Worm (Caenorhabditis elegans) whole organism, L2 larva: ENCODE data around the gene try-11.

Experiments
- C34F6.9 ChIP-seq: fragments of 150-350 bp; optimal IDR thresholded peaks from 2 replicates; lab custom pipeline; 2014; ENCODE audit warnings: missing biosample characterization, missing genetic modification characterization
- F13H6.1 ChIP-seq: sonication (generic microtip); optimal IDR thresholded peaks from 2 replicates; lab custom pipeline; 2016; ENCODE audit warnings: missing genetic modification characterization, missing compliant biosample characterization
- Y55F3AM.14 ChIP-seq: fragments of 200-800 bp; sonication (Bioruptor generic); optimal IDR thresholded peaks from 2 replicates; lab custom pipeline; 2018; ENCODE audit warnings: mild to moderate bottlenecking, missing genetic modification characterization, missing compliant biosample characterization
- alr-1 ChIP-seq: fragments of 150-350 bp; optimal IDR thresholded peaks from 2 replicates; lab custom pipeline; 2014; ENCODE audit warnings: missing biosample characterization, missing genetic modification characterization
- aly-2 ChIP-seq: fragments of 150-350 bp; optimal IDR thresholded peaks from 2 replicates; lab custom pipeline; 2014; ENCODE audit warnings: missing biosample characterization, missing genetic modification characterization
- ama-1 ChIP-seq: fragments of 150-350 bp; optimal IDR thresholded peaks from 2 replicates; lab custom pipeline; 2018; ENCODE audit warnings: inconsistent platforms
- blmp-1 ChIP-seq: sonication (generic microtip); optimal IDR thresholded peaks from 2 replicates; lab custom pipeline; 2017; ENCODE audit warnings: missing genetic modification characterization, mild to moderate bottlenecking, missing compliant biosample characterization, antibody characterized with exemption, moderate library complexity; ENCODE audit not compliant: insufficient read depth
- ceh-16 ChIP-seq: fragments of 150-350 bp; optimal IDR thresholded peaks from 2 replicates; lab custom pipeline; 2014; ENCODE audit warnings: missing biosample characterization, missing genetic modification characterization
- crh-2 ChIP-seq: sonication (generic microtip); optimal IDR thresholded peaks from 2 replicates; lab custom pipeline; 2017; ENCODE audit warnings: missing biosample characterization, missing genetic modification characterization
- dmd-4 ChIP-seq: sonication (generic microtip); optimal IDR thresholded peaks from 2 replicates; lab custom pipeline; 2017; ENCODE audit warnings: missing biosample characterization, missing genetic modification characterization
- elt-1 ChIP-seq: fragments of 150-350 bp; optimal IDR thresholded peaks from 2 replicates; lab custom pipeline; 2014; ENCODE audit warnings: missing biosample characterization, missing genetic modification characterization
- elt-3 ChIP-seq: sonication (generic microtip); optimal IDR thresholded peaks from 2 replicates; lab custom pipeline; 2017; ENCODE audit warnings: missing biosample characterization, missing genetic modification characterization
- fos-1 ChIP-seq: fragments of 150-350 bp; optimal IDR thresholded peaks from 2 replicates; lab custom pipeline; 2014; ENCODE audit warnings: missing biosample characterization, missing genetic modification characterization
- gmeb-1 ChIP-seq: fragments of 150-350 bp; optimal IDR thresholded peaks from 2 replicates; lab custom pipeline; 2014; ENCODE audit warnings: missing biosample characterization, missing genetic modification characterization
- lin-11 ChIP-seq: fragments of 150-350 bp; sonication (generic microtip); optimal IDR thresholded peaks from 2 replicates; lab custom pipeline; 2014; ENCODE audit warnings: missing biosample characterization, missing genetic modification characterization, inconsistent platforms, mixed read lengths
- lin-13 ChIP-seq: fragments of 150-350 bp; optimal IDR thresholded peaks from 2 replicates; lab custom pipeline; 2014; ENCODE audit warnings: missing biosample characterization, missing genetic modification reagents, missing genetic modification characterization
- lin-39 ChIP-seq: fragments of 150-350 bp; optimal IDR thresholded peaks from 2 replicates; lab custom pipeline; 2014; ENCODE audit warnings: missing biosample characterization, missing genetic modification reagents, missing genetic modification characterization
- lsy-2 ChIP-seq, 2 experiments: fragments of 150-350 bp in 1 of 2; sonication (generic microtip) in 1 of 2; optimal IDR thresholded peaks; 2 replicates each; lab custom pipeline; 2014 to 2017; ENCODE audit warnings: missing biosample characterization in 2 of 2, missing genetic modification characterization in 2 of 2
- mab-5 ChIP-seq: fragments of 150-350 bp; optimal IDR thresholded peaks from 2 replicates; lab custom pipeline; 2014; ENCODE audit warnings: missing biosample characterization, missing genetic modification characterization
- mdl-1 ChIP-seq, 2 experiments: fragments of 150-350 bp in 1 of 2; sonication (generic microtip) in 1 of 2; optimal IDR thresholded peaks; 2 replicates each; lab custom pipeline; 2017; ENCODE audit warnings: missing biosample characterization in 2 of 2, missing genetic modification characterization in 2 of 2
- nhr-10 ChIP-seq: sonication (generic microtip); optimal IDR thresholded peaks from 2 replicates; lab custom pipeline; 2017; ENCODE audit warnings: missing biosample characterization, missing genetic modification characterization
- nhr-11 ChIP-seq: fragments of 150-350 bp; optimal IDR thresholded peaks from 2 replicates; lab custom pipeline; 2014; ENCODE audit warnings: missing biosample characterization, missing genetic modification characterization
- nhr-129 ChIP-seq: fragments of 150-350 bp; optimal IDR thresholded peaks from 2 replicates; lab custom pipeline; 2014; ENCODE audit warnings: missing biosample characterization, missing genetic modification characterization
- nhr-21 ChIP-seq: fragments of 150-350 bp; optimal IDR thresholded peaks from 2 replicates; lab custom pipeline; 2014; ENCODE audit warnings: missing biosample characterization, missing genetic modification characterization
- nhr-23 ChIP-seq: fragments of 150-350 bp; optimal IDR thresholded peaks from 2 replicates; lab custom pipeline; 2014; ENCODE audit warnings: missing biosample characterization, missing genetic modification reagents, missing genetic modification characterization
- nhr-237 ChIP-seq: fragments of 150-350 bp; optimal IDR thresholded peaks from 2 replicates; lab custom pipeline; 2014; ENCODE audit warnings: missing biosample characterization, missing genetic modification characterization
- nhr-25 ChIP-seq: fragments of 150-350 bp; sonication (generic microtip); optimal IDR thresholded peaks from 3 replicates; lab custom pipeline; 2014; ENCODE audit warnings: missing biosample characterization, missing genetic modification characterization
- nhr-6 ChIP-seq: fragments of 150-350 bp; optimal IDR thresholded peaks from 2 replicates; lab custom pipeline; 2014; ENCODE audit warnings: missing biosample characterization, missing genetic modification characterization
- nhr-77 ChIP-seq: fragments of 150-350 bp; optimal IDR thresholded peaks from 2 replicates; lab custom pipeline; 2014; ENCODE audit warnings: missing biosample characterization, missing genetic modification characterization
- peb-1 ChIP-seq: fragments of 150-350 bp; optimal IDR thresholded peaks from 2 replicates; lab custom pipeline; 2014; ENCODE audit warnings: missing biosample characterization, missing genetic modification characterization
- sem-4 ChIP-seq: fragments of 150-350 bp; optimal IDR thresholded peaks from 2 replicates; lab custom pipeline; 2014; ENCODE audit warnings: missing biosample characterization, missing genetic modification reagents, missing genetic modification characterization
- skn-1 ChIP-seq: sonication (generic microtip); optimal IDR thresholded peaks from 2 replicates; lab custom pipeline; 2017; ENCODE audit warnings: missing biosample characterization, missing genetic modification characterization
- sma-9 ChIP-seq, 2 experiments: fragments of 150-350 bp in 1 of 2; sonication (generic microtip) in 1 of 2; optimal IDR thresholded peaks; 2 replicates each; lab custom pipeline; 2014 to 2016; ENCODE audit warnings: missing genetic modification characterization in 2 of 2, mild to moderate bottlenecking in 1 of 2, missing biosample characterization in 1 of 2, missing compliant biosample characterization in 1 of 2, missing genetic modification reagents in 1 of 2, moderate library complexity in 1 of 2
- snpc-4 ChIP-seq: fragments of 150-350 bp; optimal IDR thresholded peaks from 2 replicates; lab custom pipeline; 2014; ENCODE audit warnings: missing biosample characterization, missing genetic modification characterization
- unc-39 ChIP-seq: fragments of 150-350 bp; optimal IDR thresholded peaks from 2 replicates; lab custom pipeline; 2014; ENCODE audit warnings: missing biosample characterization, missing genetic modification characterization
- unc-55 ChIP-seq: fragments of 150-350 bp; sonication (generic microtip); optimal IDR thresholded peaks from 3 replicates; lab custom pipeline; 2014; ENCODE audit warnings: missing biosample characterization, missing genetic modification reagents, missing genetic modification characterization
- zag-1 ChIP-seq: fragments of 150-350 bp; optimal IDR thresholded peaks from 2 replicates; lab custom pipeline; 2014; ENCODE audit warnings: missing biosample characterization, missing genetic modification characterization
- ztf-4 ChIP-seq: fragments of 150-350 bp; optimal IDR thresholded peaks from 2 replicates; lab custom pipeline; 2014; ENCODE audit warnings: missing biosample characterization, missing genetic modification characterization

try-11 gene

ce11 chrV:7436911-7437310, 14.6 kb upstream of the try-11 start (continued):
- no peak for TF ChIP-seq dmd-4
- TF ChIP-seq fos-1, result peak; percentile 31
- TF ChIP-seq ama-1 (lab: Kevin White, UChicago), result peak; percentile 98
- TF ChIP-seq lin-39 (tag; lab: Kevin White, UChicago), result no peak
- TF ChIP-seq Y55F3AM.14, result no peak
- no peak for TF ChIP-seq nhr-10 (tag; lab: Kevin White, UChicago)
- peak; percentile 52 for TF ChIP-seq sma-9 (GFP tag; optimal IDR thresholded peaks at IDR 0.05; lab: Kevin White, UChicago)
- TF ChIP-seq sma-9 (tag; optimal IDR thresholded peaks at IDR 0.05; lab: Kevin White, UChicago), result no peak
- TF ChIP-seq ceh-16 (tag; lab: Kevin White, UChicago), result no peak
- no peak for TF ChIP-seq sem-4 (tag; lab: Kevin White, UChicago)
- TF ChIP-seq nhr-25 (tag; lab: Kevin White, UChicago), result peak; percentile 81
- no peak for TF ChIP-seq nhr-6 (tag; lab: Kevin White, UChicago)
- TF ChIP-seq, all 48 proteins: peak for 13

- TF ChIP-seq skn-1 (tag; lab: Kevin White, UChicago), result no peak
- TF ChIP-seq nhr-11 (tag; lab: Kevin White, UChicago), result no peak
- TF ChIP-seq nhr-77 (tag; lab: Kevin White, UChicago), result no peak
- TF ChIP-seq snpc-4 (tag; lab: Kevin White, UChicago), result no peak
- TF ChIP-seq lin-39 (tag; lab: Kevin White, UChicago), result no peak
- TF ChIP-seq elt-3 (tag; lab: Kevin White, UChicago), result no peak
- peak; percentile 1 for TF ChIP-seq F13H6.1 (tag; lab: Kevin White, UChicago)
- peak; percentile 62 for TF ChIP-seq sem-4 (tag; lab: Kevin White, UChicago)
- TF ChIP-seq ama-1 (lab: Kevin White, UChicago), result peak; percentile 51
- TF ChIP-seq C34F6.9 (tag; lab: Kevin White, UChicago), result peak; percentile 65
- TF ChIP-seq nhr-237 (tag; lab: Kevin White, UChicago), result no peak
- no peak for TF ChIP-seq blmp-1 (tag; lab: Kevin White, UChicago)
- TF ChIP-seq nhr-129 (tag; lab: Kevin White, UChicago), result peak; percentile 18
- TF ChIP-seq mdl-1 (tag; optimal IDR thresholded peaks at IDR 0.05; lab: Kevin White, UChicago), result peak in 1 of 2 experiments; percentile 43
- no peak for TF ChIP-seq lin-13 (GFP tag; lab: Kevin White, UChicago)
- peak in 1 of 2 experiments; percentile 34 for TF ChIP-seq lsy-2 (tag; optimal IDR thresholded peaks at IDR 0.05; lab: Kevin White, UChicago)
- TF ChIP-seq elt-1 (tag; lab: Kevin White, UChicago), result no peak
- no peak for TF ChIP-seq ztf-4 (tag; lab: Kevin White, UChicago)
- peak; percentile 70 for TF ChIP-seq unc-55 (GFP tag; lab: Kevin White, UChicago)
- TF ChIP-seq nhr-6 (tag; lab: Kevin White, UChicago), result no peak
- peak; percentile 52 for TF ChIP-seq Y55F3AM.14
- no peak for TF ChIP-seq nhr-23 (tag; lab: Kevin White, UChicago)
- TF ChIP-seq alr-1 (tag; lab: Kevin White, UChicago), result no peak
- TF ChIP-seq mab-5 (tag; lab: Kevin White, UChicago), result no peak
- TF ChIP-seq, all 48 proteins: peak for 9
Measured at ce11 chrV:7437538-7437937, 14.0 kb upstream of the try-11 start, which contains the start of gene F25E5.9. Gene F25E5.9, minus strand, starts transcription at chrV:7437919.

- no peak for TF ChIP-seq nhr-21
- no peak for TF ChIP-seq nhr-10 (tag; lab: Kevin White, UChicago)
- no peak for TF ChIP-seq lin-11 (tag; lab: Kevin White, UChicago)
- no peak for TF ChIP-seq peb-1 (tag; lab: Kevin White, UChicago)
- TF ChIP-seq unc-55 (GFP tag; lab: Kevin White, UChicago), result no peak
- TF ChIP-seq nhr-77 (tag; lab: Kevin White, UChicago), result no peak
- TF ChIP-seq lsy-2 (tag; optimal IDR thresholded peaks at IDR 0.05; lab: Kevin White, UChicago), result no peak
- no peak for TF ChIP-seq unc-39 (tag; lab: Kevin White, UChicago)
- TF ChIP-seq nhr-6 (tag; lab: Kevin White, UChicago), result no peak
- TF ChIP-seq zag-1, result no peak
- TF ChIP-seq aly-2, result no peak
- no peak for TF ChIP-seq nhr-11 (tag; lab: Kevin White, UChicago)
- TF ChIP-seq sem-4 (tag; lab: Kevin White, UChicago), result no peak
- TF ChIP-seq skn-1 (tag; lab: Kevin White, UChicago), result no peak
- no peak for TF ChIP-seq gmeb-1 (tag; lab: Kevin White, UChicago)
- no peak for TF ChIP-seq fos-1
- no peak for TF ChIP-seq crh-2
- no peak for TF ChIP-seq snpc-4 (tag; lab: Kevin White, UChicago)
Measured at ce11 chrV:7437985-7438384, 13.5 kb upstream of the try-11 start, which contains the start of gene F25E5.16. Gene F25E5.16, plus strand, starts transcription at chrV:7438285.
